Worm (Caenorhabditis elegans) whole organism, L3 larva: ENCODE measurements around the gene ttr-30.

ENCODE experiments used
- nhr-11 ChIP-seq: fragments of 150-350 bp; optimal IDR thresholded peaks from 2 replicates; lab custom pipeline; 2014; ENCODE audit warnings: missing biosample characterization, missing genetic modification characterization
- zag-1 ChIP-seq: fragments of 150-350 bp; optimal IDR thresholded peaks from 2 replicates; lab custom pipeline; 2014; ENCODE audit warnings: missing biosample characterization, missing genetic modification characterization

DNA sequence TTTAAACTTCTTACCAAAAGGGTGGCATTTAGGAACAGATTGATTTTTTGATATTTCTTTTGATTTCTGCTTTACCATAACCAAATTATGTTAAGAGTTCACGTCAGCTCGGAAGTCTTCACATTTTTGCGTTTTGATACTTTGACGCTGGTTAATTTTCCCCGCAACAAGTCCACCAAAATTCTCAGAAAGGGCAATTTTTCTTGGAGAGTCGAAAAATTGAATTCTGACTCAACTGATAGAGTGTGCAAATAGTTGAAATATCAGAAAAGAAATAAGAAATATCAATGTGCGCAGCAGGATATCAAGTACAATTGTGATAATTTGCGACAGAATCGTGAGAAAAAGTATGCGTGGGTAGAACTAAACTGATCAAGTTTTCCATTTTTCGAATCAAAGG is 39.0 kb downstream of the ttr-30 start:
- no peak for TF ChIP-seq nhr-11 (tag; lab: Kevin White, UChicago)
- TF ChIP-seq zag-1 (tag; lab: Kevin White, UChicago): no peak
